Fruit fly (Drosophila melanogaster): ENCODE measurements around the gene PH4alphaSG1.

dm6 chr3R:30496103-30496858 lies 9.2 kb downstream of the PH4alphaSG1 start, which contains the start of gene PH4alphaMP:
- TF ChIP-seq h (optimal IDR thresholded peaks at IDR 0.05) (no peak), Sin3A (optimal IDR thresholded peaks at IDR 0.05) (no peak), psq (optimal IDR thresholded peaks at IDR 0.05) (no peak), Myc (optimal IDR thresholded peaks at IDR 0.05) (no peak), insv (optimal IDR thresholded peaks at IDR 0.05) (no peak)

All from Kc167 (cell line).